Fruit fly (Drosophila melanogaster) S2 (cell line): ENCODE data around the gene Osi14.

Source experiments
- CG8478 ChIP-seq: fragments of >200 bp; optimal IDR thresholded peaks from 2 replicates; lab custom pipeline; 2018
- CTCF ChIP-seq, 2 experiments: fragments of >200 bp; optimal IDR thresholded peaks; 2 replicates each; lab custom pipeline; 2018

The Osi14 gene

DNA sequence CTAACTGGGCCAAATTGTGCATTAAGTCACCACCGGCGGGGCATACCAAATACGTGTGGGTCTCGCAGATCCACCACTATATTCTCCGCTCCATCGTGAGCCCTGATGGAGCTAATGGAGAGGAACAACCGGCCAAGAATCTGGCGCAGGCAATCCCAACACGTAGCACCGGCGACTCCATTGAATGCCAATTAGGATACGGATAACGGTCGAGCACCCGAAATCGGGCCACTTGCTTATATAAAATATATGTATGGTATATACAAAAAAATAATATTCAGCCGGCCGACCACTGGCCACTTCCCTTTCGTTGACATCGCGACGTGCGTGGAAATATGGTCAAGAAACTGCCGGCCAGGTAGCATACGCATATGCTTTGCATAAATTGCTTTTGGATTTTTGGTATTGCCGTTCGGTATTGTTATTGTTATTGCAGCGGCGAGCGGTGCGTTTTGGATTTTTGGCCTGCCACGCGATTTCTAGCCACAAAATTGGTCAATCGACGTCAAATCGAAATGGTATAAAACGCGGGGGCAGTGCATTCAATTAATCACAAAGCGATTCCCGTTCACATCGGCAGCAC, 2.4 kb downstream of the Osi14 start, which contains the start of gene Osi15:
TSS of gene Osi15 (plus strand) at position 548 of the 583 bp plus-strand sequence.
- no peak for TF ChIP-seq CG8478 (lab: Kevin White, UChicago)
- TF ChIP-seq CTCF (optimal IDR thresholded peaks at IDR 0.05; lab: Kevin White, UChicago) = no peak

DNA sequence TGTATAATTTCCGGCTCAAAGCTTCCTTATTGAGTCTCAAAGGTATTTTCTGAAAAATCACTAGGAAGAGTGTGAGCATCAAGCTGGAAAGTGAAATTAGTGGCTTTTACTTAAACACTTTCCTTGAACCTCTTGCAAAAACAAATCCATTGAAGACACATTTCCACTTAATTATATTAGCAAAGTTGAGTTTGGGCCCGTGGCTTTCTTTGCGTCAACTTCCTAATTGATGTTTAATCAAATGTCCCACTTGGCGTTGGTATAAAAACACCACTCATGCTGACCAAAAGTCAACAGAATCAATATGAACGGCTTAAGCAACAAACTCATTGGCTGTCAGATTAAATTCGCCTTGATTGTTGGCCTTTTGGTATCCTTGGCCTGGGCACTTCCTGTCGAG, 4.8 kb downstream of the Osi14 start, which contains the start of gene CG46396:
TSS of gene CG46396 (plus strand) at position 301 of the 400 bp plus-strand sequence.
- TF ChIP-seq CTCF (optimal IDR thresholded peaks at IDR 0.05; lab: Kevin White, UChicago) = no peak
- TF ChIP-seq CG8478 (lab: Kevin White, UChicago) = no peak

DNA sequence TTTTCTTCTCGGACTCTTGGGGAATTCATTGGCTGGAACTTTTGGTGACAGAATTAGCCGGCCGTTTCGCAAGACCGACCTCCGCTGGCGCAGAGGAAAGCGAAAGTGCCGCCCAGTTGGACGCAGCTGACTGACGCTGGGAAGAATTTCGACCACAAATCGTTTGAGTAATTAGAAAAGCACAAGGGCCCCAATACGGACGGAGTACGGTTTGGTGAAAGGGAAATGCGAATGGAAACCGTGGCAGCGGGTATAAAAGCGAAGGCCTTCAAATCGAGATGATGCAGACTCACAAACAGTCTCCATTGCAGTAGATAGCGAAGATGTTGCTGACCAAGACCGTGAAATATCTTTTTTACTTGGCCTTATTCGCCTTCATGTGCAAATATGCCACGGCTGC, 6.0 kb downstream of the Osi14 start, which contains the start of gene Osi16:
TSS of gene Osi16 (plus strand) at position 301 of the 400 bp plus-strand sequence.
- TF ChIP-seq CTCF (optimal IDR thresholded peaks at IDR 0.05; lab: Kevin White, UChicago) (no peak), CG8478 (lab: Kevin White, UChicago) (no peak)

DNA sequence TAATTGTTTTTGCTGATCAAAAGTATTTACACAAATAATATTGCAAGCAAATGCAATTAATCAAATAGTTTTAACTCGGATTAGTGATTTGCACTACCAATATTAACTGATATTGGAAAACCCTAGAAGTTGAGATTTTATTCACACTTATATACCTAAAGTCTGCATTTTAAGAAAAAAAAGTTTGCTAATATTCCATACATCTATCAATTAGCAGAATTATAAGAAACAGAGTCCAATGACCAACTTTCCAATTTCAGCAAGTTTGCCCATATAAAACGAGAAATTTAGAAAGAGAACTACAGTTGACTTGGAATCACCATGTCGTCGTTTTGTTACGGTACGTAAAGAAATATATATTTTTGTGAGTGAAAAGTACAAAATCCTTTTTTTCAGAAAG, 7.7 kb downstream of the Osi14 start, which contains the start of gene CG46026:
TSS of gene CG46026 (plus strand) at position 301 of the 400 bp plus-strand sequence.
- TF ChIP-seq CG8478 (lab: Kevin White, UChicago) (no peak), CTCF (optimal IDR thresholded peaks at IDR 0.05; lab: Kevin White, UChicago) (no peak)

DNA sequence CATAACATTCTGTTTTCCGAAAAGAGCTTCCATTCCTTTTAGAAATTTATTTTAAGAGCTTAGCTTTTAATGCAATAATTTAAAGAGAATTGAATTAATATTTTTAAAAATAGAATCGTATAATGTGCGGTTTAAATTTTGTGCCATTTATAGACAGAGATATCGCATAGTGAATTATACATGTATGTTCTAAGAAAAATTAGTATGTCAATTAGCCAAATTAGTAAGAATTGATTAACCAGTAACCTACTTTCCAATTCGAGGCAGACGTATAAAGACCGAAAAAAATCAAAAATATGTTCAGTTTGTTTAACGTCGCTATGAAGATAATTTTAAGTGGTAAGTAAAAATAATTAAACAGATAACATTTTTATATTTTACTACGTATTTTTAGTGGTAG, 10.7 kb downstream of the Osi14 start, which contains the start of gene CG31560:
TSS of gene CG31560 (plus strand) at position 301 of the 400 bp plus-strand sequence.
- TF ChIP-seq CTCF (optimal IDR thresholded peaks at IDR 0.05; lab: Kevin White, UChicago) (no peak), CG8478 (lab: Kevin White, UChicago) (no peak)

DNA sequence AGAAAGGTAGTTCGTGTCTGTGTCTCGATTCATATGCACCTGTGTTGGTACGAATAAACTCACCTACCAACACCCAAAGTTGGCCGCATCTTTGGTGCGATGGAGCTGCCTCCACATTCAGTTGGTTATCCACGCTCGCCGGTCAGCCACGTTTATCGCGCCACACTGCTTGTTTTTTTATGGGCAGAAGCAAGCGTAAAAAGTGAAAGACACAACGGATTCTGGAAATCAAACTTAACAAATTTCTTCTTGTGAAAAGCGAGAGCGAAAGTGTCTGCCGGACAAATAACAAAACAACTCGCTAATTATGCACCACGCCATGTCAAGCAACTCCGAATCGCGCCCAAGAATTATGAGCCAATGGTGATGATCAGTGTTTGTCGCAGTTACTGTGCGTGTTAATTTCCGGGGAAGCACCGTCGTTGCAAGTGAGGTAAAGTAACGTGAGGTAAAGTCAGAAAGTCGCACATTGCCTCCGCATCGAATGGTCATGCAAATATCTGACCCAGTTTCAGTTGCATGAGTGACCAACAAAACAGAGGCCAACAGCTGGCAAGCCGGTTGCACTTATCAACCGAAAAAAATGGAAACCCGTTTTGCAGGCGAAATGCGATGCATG, 12.8 kb downstream of the Osi14 start, which contains the start of gene Osi17:
TSS of gene Osi17 (plus strand) at position 132 of the 619 bp plus-strand sequence.
- no peak for TF ChIP-seq CG8478 (lab: Kevin White, UChicago)
- TF ChIP-seq CTCF (optimal IDR thresholded peaks at IDR 0.05; lab: Kevin White, UChicago) = no peak

DNA sequence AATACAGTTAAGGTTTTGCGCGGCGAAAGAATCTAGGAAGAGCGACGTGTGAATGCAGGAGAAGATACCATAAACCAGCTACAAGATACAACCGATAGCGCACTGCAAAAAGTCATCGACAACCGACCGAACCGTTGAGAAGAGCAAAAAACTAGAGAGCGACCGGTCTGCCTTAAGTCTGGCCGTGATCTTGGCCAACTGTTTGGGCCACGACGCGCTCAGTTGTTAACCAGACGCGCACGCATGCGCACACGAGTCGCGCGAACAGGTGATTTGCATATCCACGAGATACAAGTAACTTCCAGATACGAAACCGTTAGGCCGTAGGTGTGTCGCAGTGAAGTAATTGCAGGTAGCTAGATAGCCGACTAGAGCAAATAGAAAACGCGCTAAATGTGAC, 16.1 kb downstream of the Osi14 start:
- TF ChIP-seq CTCF (optimal IDR thresholded peaks at IDR 0.05; lab: Kevin White, UChicago) = no peak
- TF ChIP-seq CG8478 (lab: Kevin White, UChicago) = no peak

DNA sequence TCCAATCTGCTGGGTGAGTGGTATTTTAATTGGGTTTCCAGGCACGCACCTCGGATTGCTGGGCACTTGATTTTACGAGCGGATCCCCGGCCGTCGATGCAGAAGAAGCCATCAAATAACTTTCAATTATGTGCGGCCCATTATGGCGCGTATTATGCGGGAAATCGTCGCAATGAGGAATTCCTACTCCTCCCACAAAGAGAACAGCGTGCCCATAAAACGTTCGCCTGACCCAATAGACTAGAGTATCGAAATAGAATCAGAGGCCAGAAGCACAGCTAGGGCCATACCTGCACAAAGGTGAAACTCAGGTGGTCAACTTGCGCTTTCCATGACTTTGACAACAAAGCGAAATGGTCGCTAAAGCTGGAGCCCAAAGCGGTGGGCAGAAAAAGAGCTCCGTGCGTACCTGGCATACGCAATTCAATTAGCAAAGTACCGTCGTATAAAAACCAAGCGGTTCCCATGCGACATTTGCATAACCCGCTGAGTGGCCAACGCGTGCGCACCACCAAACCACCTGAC, 30.9 kb downstream of the Osi14 start, which contains the start of gene Osi18:
TSS of gene Osi18 (plus strand) at position 475 of the 525 bp plus-strand sequence.
- no peak for TF ChIP-seq CG8478 (lab: Kevin White, UChicago)
- TF ChIP-seq CTCF (optimal IDR thresholded peaks at IDR 0.05; lab: Kevin White, UChicago) = no peak

DNA sequence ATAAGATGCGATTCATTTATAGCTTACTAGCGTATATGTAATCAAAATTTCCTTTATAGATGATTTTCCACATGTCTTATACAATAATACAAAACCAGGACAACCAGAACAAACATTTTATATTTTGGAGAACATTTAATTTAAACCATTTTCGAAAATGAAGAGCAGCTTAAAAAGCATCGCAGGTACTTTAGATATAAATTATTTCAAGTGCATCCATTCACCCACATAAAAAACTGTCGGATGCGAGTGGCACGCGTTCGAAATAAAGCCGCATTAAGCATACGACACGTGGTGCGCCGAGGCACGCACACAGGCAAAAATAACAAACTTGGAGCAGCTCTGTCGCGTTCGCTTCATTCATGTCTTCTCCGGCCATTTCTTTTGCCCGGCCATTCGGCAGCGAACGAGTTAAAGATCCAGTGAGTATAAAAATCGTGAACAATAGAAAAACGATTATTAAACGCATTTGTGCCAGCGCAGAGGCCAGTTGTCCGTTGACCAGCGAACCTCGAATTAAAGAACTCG, 36.0 kb downstream of the Osi14 start, which contains the start of gene Osi19:
TSS of gene Osi19 (plus strand) at position 457 of the 528 bp plus-strand sequence.
- TF ChIP-seq CTCF (optimal IDR thresholded peaks at IDR 0.05; lab: Kevin White, UChicago) = no peak
- no peak for TF ChIP-seq CG8478 (lab: Kevin White, UChicago)

DNA sequence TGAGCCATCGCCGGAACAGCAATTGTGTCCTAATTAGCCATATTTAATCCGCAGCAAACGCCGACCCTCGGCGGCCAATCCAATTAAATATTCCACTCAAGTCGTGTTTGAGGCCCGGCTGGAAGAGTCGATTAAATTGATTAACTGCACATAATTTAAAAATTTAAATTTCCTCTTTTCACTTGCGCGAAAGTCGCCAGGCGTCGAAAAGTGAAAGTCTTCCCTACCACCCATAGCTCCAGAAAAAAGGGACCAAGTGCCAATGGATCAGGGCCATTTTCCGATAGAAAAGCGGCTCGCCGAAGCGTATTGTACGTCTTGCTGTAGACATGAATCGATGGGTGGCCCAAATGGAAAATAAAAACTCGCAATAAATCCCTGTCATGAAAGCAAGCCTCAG, 38.5 kb downstream of the Osi14 start:
- no peak for TF ChIP-seq CG8478 (lab: Kevin White, UChicago)
- TF ChIP-seq CTCF (optimal IDR thresholded peaks at IDR 0.05; lab: Kevin White, UChicago) = no peak

DNA sequence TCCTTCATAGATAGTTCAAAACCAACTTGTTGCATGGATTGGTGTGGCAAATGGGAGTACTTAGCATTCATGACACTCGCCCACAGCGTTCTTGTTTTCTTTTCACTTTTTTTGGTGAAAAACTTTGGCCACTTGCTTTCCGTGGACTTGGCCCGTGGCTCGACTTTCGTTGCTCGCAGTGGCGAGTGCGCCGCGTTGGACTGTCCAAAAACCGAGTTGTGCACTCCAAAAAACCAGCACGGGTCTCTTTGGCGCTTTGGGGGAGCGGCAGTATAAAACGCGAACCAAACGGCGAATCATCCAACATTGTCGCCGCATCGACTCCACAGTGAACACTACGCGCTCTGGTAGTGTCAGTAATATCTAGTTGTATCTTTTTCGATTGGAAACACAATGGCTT, 40.9 kb downstream of the Osi14 start, which contains the start of gene Osi20:
TSS of gene Osi20 (plus strand) at position 301 of the 400 bp plus-strand sequence.
- TF ChIP-seq CTCF (optimal IDR thresholded peaks at IDR 0.05; lab: Kevin White, UChicago) = no peak
- TF ChIP-seq CG8478 (lab: Kevin White, UChicago) = no peak

DNA sequence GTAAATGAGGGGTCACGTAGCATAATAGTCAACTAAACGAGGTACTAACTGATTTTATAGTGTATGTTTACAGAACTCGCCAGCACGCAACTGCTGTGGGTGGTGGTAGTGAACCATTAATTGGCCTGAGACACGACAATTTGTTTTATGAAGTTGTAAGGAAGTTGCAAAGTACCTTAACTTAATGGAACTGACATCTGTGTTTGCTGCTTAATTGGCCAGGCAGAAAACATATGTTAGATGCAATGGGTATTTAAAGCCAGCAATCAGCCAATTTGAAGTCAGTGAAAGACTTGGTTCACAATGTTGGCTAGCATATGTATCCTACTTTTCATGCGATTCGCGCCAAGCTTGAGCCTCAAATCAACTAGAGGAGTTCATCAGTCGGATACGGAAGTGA, 42.7 kb downstream of the Osi14 start, which contains the start of gene CG17917:
TSS of gene CG17917 (plus strand) at position 301 of the 400 bp plus-strand sequence.
- TF ChIP-seq CTCF (optimal IDR thresholded peaks at IDR 0.05; lab: Kevin White, UChicago) (no peak), CG8478 (lab: Kevin White, UChicago) (no peak)

DNA sequence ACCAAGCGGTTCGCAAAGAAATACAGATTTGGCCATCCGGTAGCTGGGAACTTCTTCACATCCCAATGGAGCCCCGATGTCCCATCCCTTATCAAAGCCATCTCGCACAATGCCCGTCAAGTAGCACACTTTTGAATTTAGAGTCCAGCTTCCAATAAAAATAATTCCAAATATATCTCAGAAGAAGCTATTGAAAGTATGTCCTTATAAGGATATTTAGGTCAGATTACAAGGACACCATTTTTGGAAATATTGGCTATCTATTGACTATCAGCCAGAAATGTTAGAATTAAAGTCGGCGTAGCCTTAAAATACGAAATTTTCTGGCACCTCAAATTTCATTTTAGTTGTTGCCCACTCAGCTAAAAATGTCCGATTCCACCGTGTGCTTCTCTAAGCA, 43.8 kb downstream of the Osi14 start, which contains the start of gene CG10298:
TSS of gene CG10298 (plus strand) at position 301 of the 400 bp plus-strand sequence.
- no peak for TF ChIP-seq CTCF (optimal IDR thresholded peaks at IDR 0.05; lab: Kevin White, UChicago)
- no peak for TF ChIP-seq CG8478 (lab: Kevin White, UChicago)
